Fruit fly (Drosophila melanogaster): ENCODE data around the gene Eig71Ej.

The Eig71Ej gene

dm6 chr3L:15662510-15662909 lies 1.7 kb upstream of the Eig71Ej start:
- TF ChIP-seq CTCF (optimal IDR thresholded peaks at IDR 0.05), result no peak
- TF ChIP-seq CG8478 (optimal IDR thresholded peaks at IDR 0.05), result no peak

DNA sequence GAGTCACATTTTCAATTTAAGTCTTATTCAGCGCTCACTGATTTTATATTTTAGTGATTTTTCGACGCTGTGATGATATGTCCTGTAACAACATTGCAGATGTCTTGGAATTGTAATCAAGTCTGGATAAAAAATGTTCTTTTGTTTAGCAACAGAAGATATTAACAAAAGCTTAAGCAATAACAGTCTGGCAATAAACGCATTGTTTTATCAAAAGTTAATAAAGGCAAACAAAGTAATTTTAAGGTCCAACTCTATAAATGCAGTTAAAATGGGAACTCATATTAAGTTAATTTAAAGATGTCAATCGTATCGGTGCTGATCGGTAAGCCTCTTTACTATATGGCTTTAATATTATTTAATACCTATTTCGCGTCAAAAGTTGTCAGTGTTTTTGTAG lies 752 bp upstream of the Eig71Ej start, which contains the start of gene CG43082:
TSS of gene CG43082 (plus strand) at position 301 of the 400 bp plus-strand sequence.
- TF ChIP-seq CG8478 (optimal IDR thresholded peaks at IDR 0.05) (no peak), CTCF (optimal IDR thresholded peaks at IDR 0.05) (no peak)

- TF ChIP-seq CTCF (optimal IDR thresholded peaks at IDR 0.05) (no peak), CG8478 (optimal IDR thresholded peaks at IDR 0.05) (no peak)
These were observed 1.5 kb downstream of the Eig71Ej start, which contains the start of the genes Eig71Eh and Eig71Ei for dm6 chr3L:15659341-15659740. TSS of gene Eig71Eh (minus strand) at chr3L:15659441. TSS of gene Eig71Ei (plus strand) at chr3L:15659707.

DNA sequence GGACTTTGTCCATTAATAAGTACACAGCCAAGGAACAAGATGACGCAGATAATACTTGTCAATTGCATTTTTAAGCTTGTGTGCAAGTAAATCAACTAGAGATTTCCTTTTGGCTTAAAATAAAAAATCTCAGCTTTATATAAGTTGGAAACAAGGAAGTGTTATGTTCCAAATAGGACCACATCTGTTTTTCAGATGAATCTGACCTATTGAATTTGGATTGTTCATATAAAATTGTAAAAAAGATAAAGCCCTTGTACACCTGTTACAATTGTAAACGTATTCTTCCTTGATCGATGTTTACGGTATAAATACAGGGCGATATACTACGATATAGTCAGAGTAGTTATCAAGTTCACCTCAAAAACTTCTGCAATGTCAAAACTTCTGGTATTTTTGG lies 3.5 kb downstream of the Eig71Ej start, which contains the start of the genes Eig71Ef and Eig71Eg:
TSS of gene Eig71Ef (minus strand) at position 101 of the 400 bp plus-strand sequence.
TSS of gene Eig71Eg (plus strand) at position 339 of the 400 bp plus-strand sequence.
- TF ChIP-seq CG8478 (optimal IDR thresholded peaks at IDR 0.05) (no peak), CTCF (optimal IDR thresholded peaks at IDR 0.05) (no peak)

- TF ChIP-seq CTCF (optimal IDR thresholded peaks at IDR 0.05) (no peak), CG8478 (optimal IDR thresholded peaks at IDR 0.05) (no peak)
These were observed 4.9 kb downstream of the Eig71Ej start, which contains the start of gene Eig71Ee for dm6 chr3L:15655910-15656309. TSS of gene Eig71Ee (minus strand) at chr3L:15656010.

DNA sequence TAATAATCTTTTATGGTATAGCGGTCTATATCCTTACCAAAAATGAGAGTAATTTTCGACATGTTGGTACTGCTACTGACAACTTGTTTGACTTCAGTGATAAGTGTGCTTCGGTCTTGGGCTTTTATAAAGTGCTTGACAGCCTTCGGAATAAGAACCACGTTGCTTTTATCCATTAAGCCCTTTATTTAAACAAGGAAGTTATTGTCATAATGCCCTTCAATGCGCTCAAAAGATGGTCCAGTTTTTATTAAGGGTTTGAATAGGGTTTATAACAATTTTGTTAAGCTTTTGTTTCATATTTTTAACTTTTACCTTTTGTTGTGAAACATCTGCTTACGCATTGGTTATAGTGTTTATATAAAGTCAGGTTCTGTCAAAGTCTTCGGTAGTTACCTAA lies 8.7 kb downstream of the Eig71Ej start, which contains the start of the genes Eig71Ec and Eig71Ed:
TSS of gene Eig71Ec (minus strand) at position 101 of the 400 bp plus-strand sequence.
TSS of gene Eig71Ed (plus strand) at position 384 of the 400 bp plus-strand sequence.
- TF ChIP-seq CTCF (optimal IDR thresholded peaks at IDR 0.05), result no peak
- TF ChIP-seq CG8478 (optimal IDR thresholded peaks at IDR 0.05), result no peak

dm6 chr3L:15650552-15650951 lies 10.3 kb downstream of the Eig71Ej start, which contains the start of gene CG43084:
TSS of gene CG43084 (plus strand) at chr3L:15650852.
- TF ChIP-seq CG8478 (optimal IDR thresholded peaks at IDR 0.05), result no peak
- TF ChIP-seq CTCF (optimal IDR thresholded peaks at IDR 0.05), result no peak

DNA sequence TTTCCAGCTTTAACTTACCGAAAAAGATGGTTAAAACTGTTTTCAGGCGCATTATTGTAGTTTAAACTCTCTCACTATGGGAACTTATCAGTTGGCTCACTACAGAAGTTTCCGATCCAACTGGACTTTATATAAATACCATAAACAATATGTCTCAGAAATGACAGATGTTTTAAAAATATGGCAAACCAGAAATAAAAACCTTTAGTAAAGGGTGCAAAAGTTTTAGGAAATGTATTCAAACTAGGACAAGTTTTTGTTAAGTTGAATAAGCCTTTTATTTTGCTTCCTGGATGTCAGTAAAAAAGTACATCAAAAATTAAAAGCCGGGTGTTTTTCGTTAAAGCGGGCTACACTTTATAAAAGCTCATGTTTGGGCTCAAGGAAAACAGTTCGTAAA lies 11.3 kb downstream of the Eig71Ej start, which contains the start of the genes Eig71Ea and Eig71Eb:
TSS of gene Eig71Ea (minus strand) at position 101 of the 400 bp plus-strand sequence.
TSS of gene Eig71Eb (plus strand) at position 376 of the 400 bp plus-strand sequence.
- no peak for TF ChIP-seq CTCF (optimal IDR thresholded peaks at IDR 0.05)
- TF ChIP-seq CG8478 (optimal IDR thresholded peaks at IDR 0.05), result no peak

DNA sequence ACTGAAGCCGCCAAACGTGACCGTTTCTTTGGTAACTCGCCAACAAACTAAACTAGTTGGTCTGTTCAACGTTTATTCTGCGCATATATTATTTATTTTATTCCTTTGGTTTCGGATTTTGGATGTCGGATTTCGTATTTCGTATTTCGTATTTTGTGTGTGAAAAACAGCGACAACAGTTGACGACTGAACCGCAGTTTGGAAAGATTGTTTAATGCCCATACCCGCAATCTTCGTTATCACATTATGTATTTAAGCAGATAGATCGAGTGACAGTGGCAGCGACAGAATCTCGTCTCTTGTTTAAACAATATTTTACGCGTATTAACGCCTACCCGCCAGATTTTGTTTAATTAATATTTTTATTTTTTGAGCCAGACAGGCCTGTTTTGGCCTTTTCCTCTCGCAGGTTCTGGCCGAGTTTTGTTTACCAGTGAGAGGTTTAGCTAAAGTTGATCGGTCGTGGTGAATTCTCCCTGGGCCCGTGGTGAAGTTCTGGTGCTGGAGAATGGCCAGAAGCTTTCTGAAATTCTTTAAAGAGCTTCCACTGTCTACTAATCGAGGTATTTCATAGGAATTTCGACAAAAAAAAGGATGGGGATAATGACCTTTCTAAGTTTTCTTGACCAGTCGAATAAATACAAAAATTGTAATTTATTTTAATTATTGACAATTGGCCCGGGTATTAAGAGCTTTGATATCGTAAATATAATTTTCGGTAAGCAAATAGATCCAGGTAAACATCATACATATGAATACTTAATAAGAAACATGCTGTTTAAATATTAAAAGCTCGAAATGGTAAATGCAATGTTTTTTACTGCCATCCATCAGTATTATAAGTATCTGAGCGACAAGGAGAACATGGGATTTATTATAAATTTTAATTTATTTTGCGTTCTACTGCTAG lies 12.8 kb downstream of the Eig71Ej start, which contains the start of the genes comm3 and CG43083:
TSS of gene comm3 (minus strand) at position 51 of the 910 bp plus-strand sequence.
TSS of gene CG43083 (plus strand) at position 860 of the 910 bp plus-strand sequence.
- TF ChIP-seq CG8478 (optimal IDR thresholded peaks at IDR 0.05), result no peak
- TF ChIP-seq CTCF (optimal IDR thresholded peaks at IDR 0.05), result no peak

DNA sequence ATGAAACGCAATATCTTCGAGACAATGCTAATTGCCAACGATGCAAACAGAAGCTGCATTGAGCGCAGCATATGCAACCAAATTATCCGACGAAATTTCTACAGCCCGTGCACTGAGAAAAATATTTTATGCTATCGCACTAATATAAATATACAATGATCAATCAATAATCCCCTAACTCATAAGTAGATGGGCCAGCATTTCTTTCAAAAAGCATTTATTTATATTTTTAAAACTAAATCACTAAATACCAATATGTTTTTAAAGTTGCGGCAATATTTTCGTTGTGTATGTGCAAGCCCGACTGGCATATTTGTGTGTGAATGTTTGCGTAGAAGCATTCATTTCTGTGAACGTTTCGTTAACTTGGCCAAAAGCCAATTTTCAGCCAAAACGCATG lies 14.6 kb downstream of the Eig71Ej start:
- TF ChIP-seq CTCF (optimal IDR thresholded peaks at IDR 0.05), result no peak
- no peak for TF ChIP-seq CG8478 (optimal IDR thresholded peaks at IDR 0.05)

dm6 chr3L:15641590-15642019 lies 19.2 kb downstream of the Eig71Ej start:
- TF ChIP-seq CTCF (optimal IDR thresholded peaks at IDR 0.05), result no peak
- no peak for TF ChIP-seq CG8478 (optimal IDR thresholded peaks at IDR 0.05)

DNA sequence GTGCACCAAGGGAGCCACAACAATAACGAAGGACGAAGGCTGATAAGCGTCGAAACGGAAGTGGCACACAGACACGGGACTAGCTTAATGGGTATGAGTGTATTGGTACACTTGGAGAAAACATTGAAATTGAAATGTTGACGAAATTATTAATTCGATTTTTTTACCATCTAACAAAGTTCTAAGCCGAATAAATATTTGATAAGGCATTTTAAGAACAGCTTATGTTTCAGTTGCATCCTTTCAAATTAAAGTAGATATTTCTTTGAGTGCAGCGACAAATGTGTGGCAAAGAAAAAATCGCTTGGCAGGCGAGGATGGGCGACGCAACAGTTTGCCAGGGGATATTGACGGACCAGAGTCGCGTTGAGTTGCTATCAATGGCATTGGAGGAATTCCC lies 20.8 kb downstream of the Eig71Ej start:
- TF ChIP-seq CTCF (optimal IDR thresholded peaks at IDR 0.05) (no peak), CG8478 (optimal IDR thresholded peaks at IDR 0.05) (no peak)

dm6 chr3L:15638524-15638923 lies 22.3 kb downstream of the Eig71Ej start:
- TF ChIP-seq CG8478 (optimal IDR thresholded peaks at IDR 0.05), result no peak
- TF ChIP-seq CTCF (optimal IDR thresholded peaks at IDR 0.05), result no peak

DNA sequence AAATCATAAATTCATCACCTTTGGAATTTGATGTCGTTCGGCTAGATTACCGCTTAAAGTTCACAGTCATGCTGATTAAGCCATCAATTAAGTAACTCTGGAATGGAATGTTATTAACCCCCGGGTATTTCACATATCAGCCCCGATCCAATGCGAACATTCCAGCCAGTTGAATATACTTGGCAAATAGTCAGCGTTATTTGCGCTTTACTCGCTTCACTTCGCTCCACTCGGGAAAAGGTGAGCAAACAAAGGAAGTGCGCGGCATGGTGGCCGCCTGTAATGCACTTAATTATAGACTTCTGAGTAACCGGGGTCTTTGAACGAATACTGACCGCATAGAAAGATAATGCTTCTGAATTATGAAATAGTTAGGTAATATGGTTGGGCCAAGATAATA lies 23.2 kb downstream of the Eig71Ej start:
- TF ChIP-seq CG8478 (optimal IDR thresholded peaks at IDR 0.05) (no peak), CTCF (optimal IDR thresholded peaks at IDR 0.05) (no peak)

DNA sequence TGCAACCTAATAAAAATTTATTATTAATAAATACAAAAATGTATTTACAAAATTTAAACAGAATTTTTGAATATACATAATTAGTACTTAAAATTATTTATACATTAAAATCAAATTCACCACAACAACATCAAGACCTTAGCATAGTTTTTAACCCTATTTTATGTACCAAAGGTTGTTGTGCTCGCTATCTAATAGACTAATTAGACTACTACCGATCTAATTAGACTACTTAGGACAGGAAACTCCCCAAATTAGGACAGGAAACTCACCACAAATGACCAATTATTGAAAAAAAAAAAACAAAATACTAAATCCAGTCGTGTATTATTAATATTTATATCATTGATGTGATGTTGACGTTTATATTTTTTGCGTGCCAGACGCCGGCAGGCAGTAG lies 23.8 kb downstream of the Eig71Ej start:
- no peak for TF ChIP-seq CG8478 (optimal IDR thresholded peaks at IDR 0.05)
- TF ChIP-seq CTCF (optimal IDR thresholded peaks at IDR 0.05), result peak in 1 of 2 experiments; percentile 22

Data from S2 (cell line).